Fruit fly (Drosophila melanogaster) whole organism, embryonic: Measurements from ENCODE around the gene Tti1.

Source experiments
- Aef1 ChIP-seq: fragments of 200-800 bp; sonication (Bioruptor generic); IDR thresholded peaks from 3 replicates; pipeline ENCODE4 v1.3.6; 2022; ENCODE audit warnings: missing biosample characterization, missing genetic modification characterization
- B-H2 ChIP-seq: fragments of 200-800 bp; sonication (Bioruptor generic); optimal IDR thresholded peaks from 2 replicates; lab custom pipeline; 2018; ENCODE audit warnings: missing biosample characterization, mild to moderate bottlenecking, missing genetic modification characterization
- CG10147 ChIP-seq: fragments of 200-800 bp; sonication (Bioruptor generic); optimal IDR thresholded peaks from 2 replicates; lab custom pipeline; 2019; ENCODE audit warnings: missing biosample characterization, mild to moderate bottlenecking, missing genetic modification characterization, moderate library complexity
- CG10366 ChIP-seq: fragments of 200-800 bp; sonication (Bioruptor generic); IDR thresholded peaks from 2 replicates; pipeline ENCODE4 v1.3.6; 2022; ENCODE audit warnings: missing biosample characterization, missing genetic modification characterization
- CG10462 ChIP-seq: fragments of 200-800 bp; sonication (Bioruptor generic); optimal IDR thresholded peaks from 2 replicates; lab custom pipeline; 2016; ENCODE audit warnings: missing biosample characterization, missing genetic modification characterization
- CG10543 ChIP-seq: fragments of 200-800 bp; sonication (Bioruptor generic); optimal IDR thresholded peaks from 3 replicates; lab custom pipeline; 2017; ENCODE audit warnings: missing biosample characterization, mild to moderate bottlenecking, missing genetic modification characterization, moderate library complexity
- CG10979 ChIP-seq: fragments of 200-800 bp; sonication (Bioruptor generic); optimal IDR thresholded peaks from 2 replicates; lab custom pipeline; 2018; ENCODE audit warnings: missing biosample characterization, mild to moderate bottlenecking, missing genetic modification characterization, moderate library complexity
- CG12942 ChIP-seq: fragments of 200-800 bp; sonication (Bioruptor generic); optimal IDR thresholded peaks from 3 replicates; lab custom pipeline; 2016; ENCODE audit warnings: missing biosample characterization, missing genetic modification characterization
- CG13123 ChIP-seq: fragments of 200-800 bp; sonication (Bioruptor generic); optimal IDR thresholded peaks from 2 replicates; lab custom pipeline; 2016; ENCODE audit warnings: missing biosample characterization, missing genetic modification characterization
- CG13624 ChIP-seq: fragments of 200-800 bp; sonication (Bioruptor generic); optimal IDR thresholded peaks from 2 replicates; lab custom pipeline; 2016; ENCODE audit warnings: missing biosample characterization, missing genetic modification characterization
- CG13894 ChIP-seq: fragments of 200-800 bp; sonication (Bioruptor generic); optimal IDR thresholded peaks from 3 replicates; lab custom pipeline; 2018; ENCODE audit warnings: missing biosample characterization, mild to moderate bottlenecking, missing genetic modification characterization, moderate library complexity
- CG14860 ChIP-seq: fragments of 200-800 bp; sonication (Bioruptor generic); IDR thresholded peaks from 3 replicates; pipeline ENCODE4 v1.3.6; 2022; ENCODE audit warnings: missing biosample characterization, missing genetic modification characterization; ENCODE audit not compliant: partially characterized antibody
- CG15601 ChIP-seq: fragments of 200-800 bp; sonication (Bioruptor generic); optimal IDR thresholded peaks from 3 replicates; lab custom pipeline; 2019; ENCODE audit warnings: missing biosample characterization, mild to moderate bottlenecking, missing genetic modification characterization, moderate library complexity
- CG1647 ChIP-seq: fragments of 200-800 bp; sonication (Bioruptor generic); optimal IDR thresholded peaks from 3 replicates; lab custom pipeline; 2016; ENCODE audit warnings: missing biosample characterization, missing genetic modification characterization
- CG17361 ChIP-seq: fragments of 200-800 bp; sonication (Bioruptor generic); IDR thresholded peaks from 3 replicates; pipeline ENCODE4 v1.3.6; 2022; ENCODE audit warnings: missing biosample characterization, missing genetic modification characterization
- CG18619 ChIP-seq: fragments of 200-800 bp; sonication (Bioruptor generic); optimal IDR thresholded peaks from 3 replicates; lab custom pipeline; 2017; ENCODE audit warnings: missing biosample characterization, mild to moderate bottlenecking, missing genetic modification characterization
- CG18764 ChIP-seq: fragments of 200-800 bp; sonication (Bioruptor generic); optimal IDR thresholded peaks from 3 replicates; lab custom pipeline; 2016; ENCODE audit warnings: missing biosample characterization, missing genetic modification characterization
- CG30403 ChIP-seq: fragments of 200-800 bp; sonication (Bioruptor generic); optimal IDR thresholded peaks from 3 replicates; lab custom pipeline; 2016; ENCODE audit warnings: missing biosample characterization, missing genetic modification characterization
- CG4730 ChIP-seq: fragments of 200-800 bp; sonication (Bioruptor generic); IDR thresholded peaks from 2 replicates; pipeline ENCODE4 v1.3.6; 2022; ENCODE audit warnings: missing biosample characterization, missing genetic modification characterization
- CG5245 ChIP-seq: fragments of 200-800 bp; sonication (Bioruptor generic); optimal IDR thresholded peaks from 3 replicates; lab custom pipeline; 2016; ENCODE audit warnings: missing biosample characterization, missing genetic modification characterization
- CG6689 ChIP-seq: fragments of 200-800 bp; sonication (Bioruptor generic); IDR thresholded peaks from 2 replicates; pipeline ENCODE4 v1.3.6; 2022; ENCODE audit warnings: missing biosample characterization, missing genetic modification characterization
- CG9609 ChIP-seq: fragments of 200-800 bp; sonication (Bioruptor generic); optimal IDR thresholded peaks from 3 replicates; lab custom pipeline; 2016; ENCODE audit warnings: missing biosample characterization, missing genetic modification characterization
- CG9876 ChIP-seq: fragments of 200-800 bp; sonication (Bioruptor generic); optimal IDR thresholded peaks from 2 replicates; lab custom pipeline; 2016; ENCODE audit warnings: missing biosample characterization, missing genetic modification characterization
- CG9932 ChIP-seq: fragments of 200-800 bp; sonication (Bioruptor generic); IDR thresholded peaks from 2 replicates; pipeline ENCODE4 v1.3.6; 2022; ENCODE audit warnings: missing biosample characterization, missing genetic modification characterization
- CoRest ChIP-seq: fragments of 200-800 bp; sonication (Bioruptor generic); optimal IDR thresholded peaks from 3 replicates; lab custom pipeline; 2018; ENCODE audit warnings: missing biosample characterization, mild to moderate bottlenecking, missing genetic modification characterization, moderate library complexity
- Dfd ChIP-seq, 2 experiments: fragments of >200 bp; optimal IDR thresholded peaks; 2 replicates each; lab custom pipeline; 2017; ENCODE audit warnings: missing biosample characterization in 2 of 2, missing genetic modification characterization in 2 of 2
- Dp ChIP-seq: fragments of 200-800 bp; sonication (Bioruptor generic); optimal IDR thresholded peaks from 2 replicates; lab custom pipeline; 2018; ENCODE audit warnings: missing biosample characterization, mild to moderate bottlenecking, missing genetic modification characterization, moderate library complexity
- E2f2 ChIP-seq: fragments of 200-800 bp; sonication (Bioruptor generic); IDR thresholded peaks from 2 replicates; pipeline ENCODE4 v1.3.6; 2022; ENCODE audit warnings: missing biosample characterization, missing genetic modification characterization
- Gsc ChIP-seq: fragments of 200-800 bp; sonication (Bioruptor generic); IDR thresholded peaks from 2 replicates; pipeline ENCODE4 v1.3.6; 2022; ENCODE audit warnings: missing biosample characterization, missing genetic modification characterization
- Hr3 ChIP-seq: fragments of 200-800 bp; sonication (Bioruptor generic); optimal IDR thresholded peaks from 3 replicates; lab custom pipeline; 2016; ENCODE audit warnings: missing biosample characterization, missing genetic modification characterization
- Lhr ChIP-seq: fragments of 200-800 bp; sonication (Bioruptor generic); optimal IDR thresholded peaks from 3 replicates; lab custom pipeline; 2017; ENCODE audit warnings: mild to moderate bottlenecking, missing biosample characterization, missing genetic modification reagents, missing genetic modification characterization
- MBD-R2 ChIP-seq: fragments of 200-800 bp; sonication (Bioruptor generic); IDR thresholded peaks from 2 replicates; pipeline ENCODE4 v1.3.6; 2022; ENCODE audit warnings: missing biosample characterization, missing genetic modification characterization
- Usf ChIP-seq: fragments of 200-800 bp; sonication (Bioruptor generic); optimal IDR thresholded peaks from 2 replicates; lab custom pipeline; 2017; ENCODE audit warnings: missing genotype, missing biosample characterization, missing genetic modification characterization
- YL-1 ChIP-seq: fragments of 200-800 bp; sonication (Bioruptor generic); optimal IDR thresholded peaks from 3 replicates; lab custom pipeline; 2017; ENCODE audit warnings: missing biosample characterization, mild to moderate bottlenecking, missing genetic modification characterization
- ato ChIP-seq: fragments of 200-800 bp; sonication (Bioruptor generic); IDR thresholded peaks from 2 replicates; pipeline ENCODE4 v1.3.6; 2022; ENCODE audit warnings: missing biosample characterization, missing genetic modification characterization; ENCODE audit not compliant: partially characterized antibody
- bowl ChIP-seq: fragments of 200-800 bp; sonication (Bioruptor generic); IDR thresholded peaks from 2 replicates; pipeline ENCODE4 v1.3.6; 2022; ENCODE audit warnings: missing biosample characterization, missing genetic modification characterization
- cg ChIP-seq: fragments of 200-800 bp; sonication (Bioruptor generic); optimal IDR thresholded peaks from 3 replicates; lab custom pipeline; 2019; ENCODE audit warnings: missing biosample characterization, mild to moderate bottlenecking, missing genetic modification characterization, moderate library complexity
- croc ChIP-seq: fragments of 200-800 bp; sonication (Bioruptor generic); conservative IDR thresholded peaks from 3 replicates; pipeline ENCODE4 v1.3.6; 2022; ENCODE audit warnings: missing biosample characterization, missing genetic modification characterization
- gfzf ChIP-seq: fragments of 200-800 bp; sonication (Bioruptor generic); optimal IDR thresholded peaks from 2 replicates; lab custom pipeline; 2016; ENCODE audit warnings: missing biosample characterization, mild to moderate bottlenecking, missing genetic modification characterization, moderate library complexity
- gsb ChIP-seq: fragments of 200-800 bp; sonication (Bioruptor generic); IDR thresholded peaks from 2 replicates; pipeline ENCODE4 v1.3.6; 2022; ENCODE audit warnings: missing biosample characterization, missing genetic modification characterization
- nom ChIP-seq: fragments of 200-800 bp; sonication (Bioruptor generic); optimal IDR thresholded peaks from 2 replicates; lab custom pipeline; 2017; ENCODE audit warnings: missing biosample characterization, missing genetic modification characterization, mild to moderate bottlenecking, moderate library complexity, missing genetic modification reagents
- peb ChIP-seq: fragments of 200-800 bp; sonication (Bioruptor generic); IDR thresholded peaks from 2 replicates; pipeline ENCODE4 v1.3.6; 2022; ENCODE audit warnings: missing biosample characterization, missing genetic modification characterization
- pita ChIP-seq: fragments of 200-800 bp; sonication (Bioruptor generic); optimal IDR thresholded peaks from 2 replicates; lab custom pipeline; 2017; ENCODE audit warnings: missing biosample characterization, mild to moderate bottlenecking, missing genetic modification characterization
- pnt ChIP-seq: fragments of 200-800 bp; sonication (Bioruptor generic); optimal IDR thresholded peaks from 3 replicates; lab custom pipeline; 2016; ENCODE audit warnings: missing biosample characterization, missing genetic modification characterization
- psq ChIP-seq: fragments of 200-800 bp; sonication (Bioruptor generic); optimal IDR thresholded peaks from 2 replicates; lab custom pipeline; 2017; ENCODE audit warnings: missing biosample characterization, missing genetic modification characterization
- sd ChIP-seq: fragments of 200-800 bp; sonication (Bioruptor generic); optimal IDR thresholded peaks from 3 replicates; lab custom pipeline; 2018; ENCODE audit warnings: missing biosample characterization, mild to moderate bottlenecking, missing genetic modification characterization, moderate library complexity
- sens ChIP-seq: fragments of 200-800 bp; sonication (Bioruptor generic); peaks from one replicate; lab custom pipeline; 2016; ENCODE audit warnings: missing biosample characterization, missing genetic modification characterization
- stwl ChIP-seq: fragments of 200-800 bp; sonication (Bioruptor generic); optimal IDR thresholded peaks from 3 replicates; lab custom pipeline; 2018; ENCODE audit warnings: missing biosample characterization, mild to moderate bottlenecking, missing genetic modification characterization, moderate library complexity
- tap ChIP-seq: fragments of 200-800 bp; optimal IDR thresholded peaks from 3 replicates; lab custom pipeline; 2019; ENCODE audit warnings: missing biosample characterization, mild to moderate bottlenecking, missing genetic modification characterization, moderate library complexity
- trem ChIP-seq: fragments of 200-800 bp; optimal IDR thresholded peaks from 3 replicates; lab custom pipeline; 2019; ENCODE audit warnings: missing biosample characterization, mild to moderate bottlenecking, missing genetic modification characterization, moderate library complexity
- vvl ChIP-seq: fragments of 200-800 bp; sonication (Bioruptor generic); IDR thresholded peaks from 2 replicates; pipeline ENCODE4 v1.3.6; 2022; ENCODE audit warnings: missing biosample characterization, missing genetic modification characterization
- zen2 ChIP-seq: fragments of 200-800 bp; sonication (Bioruptor generic); IDR thresholded peaks from 3 replicates; pipeline ENCODE4 v1.3.6; 2022; ENCODE audit warnings: missing biosample characterization, missing genetic modification characterization; ENCODE audit not compliant: partially characterized antibody

The Tti1 gene

dm6 chr3R:9793018-9793417, 38.5 kb upstream of the Tti1 start, which contains the start of gene CG8516 (continued):
- TF ChIP-seq CG10147 (GFP tag; lab: Kevin White, UChicago), result peak; percentile 20
- TF ChIP-seq Gsc (GFP tag; lab: Robert Waterston, UW), result no peak
- peak; percentile 67 for TF ChIP-seq Aef1 (GFP tag; lab: Robert Waterston, UW)
- no peak for TF ChIP-seq CG10979 (tag; lab: Kevin White, UChicago)
- TF ChIP-seq CG10543, result no peak
- TF ChIP-seq Lhr (GFP tag; lab: Kevin White, UChicago), result peak; percentile 33
- TF ChIP-seq CG4730, result no peak
- TF ChIP-seq CG9876, result no peak
- TF ChIP-seq CG12942 (GFP tag; lab: Kevin White, UChicago), result no peak
- no peak for TF ChIP-seq CG13624 (GFP tag; lab: Kevin White, UChicago)
- no peak for TF ChIP-seq CG6689
- TF ChIP-seq gfzf, result peak; percentile 93
- no peak for TF ChIP-seq pnt
- TF ChIP-seq CG18619 (GFP tag; lab: Kevin White, UChicago), result no peak
- TF ChIP-seq CG14860 (GFP tag; lab: Robert Waterston, UW), result no peak
- 0 out of 2 replicates have a peak, but pooled peaks have one; percentile 39 for TF ChIP-seq bowl (GFP tag; lab: Robert Waterston, UW)
- TF ChIP-seq Dp (GFP tag; lab: Kevin White, UChicago), result peak; percentile 49
- peak; percentile 32; the same call in 1 of the 2 replicates for TF ChIP-seq vvl (GFP tag; lab: Robert Waterston, UW)
- TF ChIP-seq CG5245, result no peak
- no peak for TF ChIP-seq nom (GFP tag; lab: Kevin White, UChicago)
- no peak for TF ChIP-seq B-H2 (GFP tag; lab: Kevin White, UChicago)
- TF ChIP-seq sd (tag; lab: Kevin White, UChicago), result no peak
- TF ChIP-seq Usf (GFP tag; lab: Kevin White, UChicago), result no peak
- peak; percentile 37; the same call in 1 of the 2 replicates for TF ChIP-seq CG9932 (GFP tag; lab: Robert Waterston, UW)
- TF ChIP-seq CG10366 (GFP tag; lab: Robert Waterston, UW), result no peak
- no peak for TF ChIP-seq cg (GFP tag; lab: Kevin White, UChicago)
- no peak for TF ChIP-seq ato (GFP tag; lab: Robert Waterston, UW)
- no peak for TF ChIP-seq pita (GFP tag; lab: Kevin White, UChicago)
- no peak for TF ChIP-seq zen2 (GFP tag; lab: Robert Waterston, UW)
- TF ChIP-seq psq (GFP tag; lab: Kevin White, UChicago), result no peak
- TF ChIP-seq CoRest (tag; lab: Kevin White, UChicago), result peak; percentile 53
- TF ChIP-seq CG30403 (GFP tag; lab: Kevin White, UChicago), result peak; percentile 13
- peak; percentile 77 for TF ChIP-seq YL-1 (GFP tag; lab: Kevin White, UChicago)
- TF ChIP-seq Hr3 (GFP tag; lab: Kevin White, UChicago), result no peak
- TF ChIP-seq E2f2 (GFP tag; lab: Robert Waterston, UW), result peak; percentile 49
- no peak for TF ChIP-seq croc (GFP tag; lab: Robert Waterston, UW)
- 0 out of 3 replicates have a peak, but pooled peaks have one; percentile 15 for TF ChIP-seq CG17361 (GFP tag; lab: Robert Waterston, UW)
- TF ChIP-seq CG15601 (tag; lab: Kevin White, UChicago), result no peak
- TF ChIP-seq Dfd (GFP tag; optimal IDR thresholded peaks at IDR 0.05; lab: Kevin White, UChicago), result no peak
- peak; percentile 17 for TF ChIP-seq CG10462 (GFP tag; lab: Kevin White, UChicago)
- TF ChIP-seq CG9609 (GFP tag; lab: Kevin White, UChicago), result no peak
- TF ChIP-seq peb (GFP tag; lab: Robert Waterston, UW), result no peak
- TF ChIP-seq CG1647 (GFP tag; lab: Kevin White, UChicago), result no peak
- TF ChIP-seq CG18764, result no peak
- TF ChIP-seq CG13894, result no peak
- peak; percentile 81 for TF ChIP-seq stwl (tag; lab: Kevin White, UChicago)
- TF ChIP-seq sens (GFP tag; lab: Kevin White, UChicago), result peak; percentile 68
- TF ChIP-seq tap (tag; lab: Kevin White, UChicago), result no peak
- TF ChIP-seq MBD-R2, result peak; percentile 81
- no peak for TF ChIP-seq gsb (GFP tag; lab: Robert Waterston, UW)
- no peak for TF ChIP-seq CG13123 (GFP tag; lab: Kevin White, UChicago)
- TF ChIP-seq trem (tag; lab: Kevin White, UChicago), result peak; percentile 60
